Fruit fly (Drosophila melanogaster) whole organism, embryonic: ENCODE measurements around the gene Syx8.

Experiments
- ATbp ChIP-seq: fragments of 200-800 bp; sonication (Bioruptor generic); optimal IDR thresholded peaks from 2 replicates; lab custom pipeline; 2017; ENCODE audit warnings: missing biosample characterization, mild to moderate bottlenecking, missing genetic modification characterization, missing genetic modification reagents
- Awh ChIP-seq: fragments of 200-800 bp; sonication (Bioruptor generic); IDR thresholded peaks from 2 replicates; pipeline ENCODE4, ENCODE4 v1.3.6; 2022; ENCODE audit warnings: missing biosample characterization, missing genetic modification characterization
- Blimp-1 ChIP-seq: fragments of 200-800 bp; sonication (Bioruptor generic); optimal IDR thresholded peaks from 3 replicates; lab custom pipeline; 2018; ENCODE audit warnings: missing biosample characterization, missing genetic modification characterization, mild to moderate bottlenecking, moderate library complexity, missing genetic modification reagents
- CG10147 ChIP-seq: fragments of 200-800 bp; sonication (Bioruptor generic); optimal IDR thresholded peaks from 2 replicates; lab custom pipeline; 2019; ENCODE audit warnings: missing biosample characterization, mild to moderate bottlenecking, missing genetic modification characterization, moderate library complexity
- CG10321 ChIP-seq: fragments of 200-800 bp; sonication (Bioruptor generic); IDR thresholded peaks from 2 replicates; pipeline ENCODE4 v1.3.6; 2022; ENCODE audit warnings: missing biosample characterization, missing genetic modification characterization
- CG11093 ChIP-seq: fragments of 200-800 bp; sonication (Bioruptor generic); IDR thresholded peaks from 3 replicates; pipeline ENCODE4 v1.3.6; 2022; ENCODE audit warnings: missing biosample characterization, missing genetic modification characterization
- CG12071 ChIP-seq: fragments of 200-800 bp; sonication (Bioruptor generic); optimal IDR thresholded peaks from 3 replicates; lab custom pipeline; 2018; ENCODE audit warnings: missing biosample characterization, mild to moderate bottlenecking, missing genetic modification characterization
- CG12769 ChIP-seq: fragments of 200-800 bp; sonication (Bioruptor generic); optimal IDR thresholded peaks from 2 replicates; lab custom pipeline; 2019; ENCODE audit warnings: missing biosample characterization, mild to moderate bottlenecking, missing genetic modification characterization, moderate library complexity
- CG14965 ChIP-seq: fragments of 200-800 bp; sonication (Bioruptor generic); optimal IDR thresholded peaks from 2 replicates; lab custom pipeline; 2016; ENCODE audit warnings: missing biosample characterization, missing genetic modification characterization, borderline replicate concordance
- CG18619 ChIP-seq: fragments of 200-800 bp; sonication (Bioruptor generic); optimal IDR thresholded peaks from 3 replicates; lab custom pipeline; 2017; ENCODE audit warnings: missing biosample characterization, mild to moderate bottlenecking, missing genetic modification characterization
- CG2129 ChIP-seq: fragments of 200-800 bp; sonication (Bioruptor generic); IDR thresholded peaks from 2 replicates; pipeline ENCODE4 v1.3.6; 2022; ENCODE audit warnings: missing biosample characterization, missing genetic modification characterization; ENCODE audit not compliant: partially characterized antibody
- CG2712 ChIP-seq: fragments of 200-800 bp; optimal IDR thresholded peaks from 3 replicates; lab custom pipeline; 2019; ENCODE audit warnings: missing biosample characterization, mild to moderate bottlenecking, missing genetic modification characterization, moderate library complexity
- CG31441 ChIP-seq: fragments of 200-800 bp; sonication (Bioruptor generic); IDR thresholded peaks from 2 replicates; pipeline ENCODE4 v1.3.6; 2022; ENCODE audit warnings: missing biosample characterization, missing genetic modification characterization
- CG43689 ChIP-seq: fragments of 200-800 bp; sonication (Bioruptor generic); IDR thresholded peaks from 2 replicates; pipeline ENCODE4 v1.3.6; 2022; ENCODE audit warnings: missing biosample characterization, missing genetic modification characterization
- CG9215 ChIP-seq: fragments of 200-800 bp; sonication (Bioruptor generic); IDR thresholded peaks from 2 replicates; pipeline ENCODE4 v1.3.6; 2022; ENCODE audit warnings: missing biosample characterization, missing genetic modification characterization
- CG9437 ChIP-seq: fragments of 200-800 bp; sonication (Bioruptor generic); optimal IDR thresholded peaks from 2 replicates; lab custom pipeline; 2018; ENCODE audit warnings: missing biosample characterization, mild to moderate bottlenecking, missing genetic modification characterization
- CTCF ChIP-seq: fragments of 200-800 bp; sonication (Bioruptor generic); optimal IDR thresholded peaks from 2 replicates; lab custom pipeline; 2017; ENCODE audit warnings: missing biosample characterization, mild to moderate bottlenecking, missing genetic modification characterization, moderate library complexity
- Camta ChIP-seq: fragments of 200-800 bp; sonication (Bioruptor generic); optimal IDR thresholded peaks from 2 replicates; lab custom pipeline; 2016; ENCODE audit warnings: missing biosample characterization, missing genetic modification characterization
- Dad ChIP-seq: fragments of 200-800 bp; sonication (Bioruptor generic); optimal IDR thresholded peaks from 3 replicates; lab custom pipeline; 2016; ENCODE audit warnings: missing biosample characterization, missing genetic modification characterization
- Dfd ChIP-seq, 2 experiments: fragments of >200 bp; optimal IDR thresholded peaks; 2 replicates each; lab custom pipeline; 2017; ENCODE audit warnings: missing biosample characterization in 2 of 2, missing genetic modification characterization in 2 of 2
- Dll ChIP-seq: fragments of 200-800 bp; sonication (Bioruptor generic); IDR thresholded peaks from 4 replicates; pipeline ENCODE4 v1.3.6; 2022; ENCODE audit warnings: missing biosample characterization, missing genetic modification characterization; ENCODE audit not compliant: partially characterized antibody
- Dp ChIP-seq: fragments of 200-800 bp; sonication (Bioruptor generic); optimal IDR thresholded peaks from 2 replicates; lab custom pipeline; 2018; ENCODE audit warnings: missing biosample characterization, mild to moderate bottlenecking, missing genetic modification characterization, moderate library complexity
- E2f1 ChIP-seq: fragments of 200-800 bp; sonication (Bioruptor generic); IDR thresholded peaks from 2 replicates; pipeline ENCODE4 v1.3.6; 2022; ENCODE audit warnings: missing biosample characterization, missing genetic modification characterization
- Pdp1 ChIP-seq, 2 experiments: fragments of 200-800 bp; sonication (Bioruptor generic); optimal IDR thresholded peaks; 3 replicates each; lab custom pipeline; 2016; ENCODE audit warnings: missing biosample characterization in 2 of 2, missing genetic modification characterization in 2 of 2, mild to moderate bottlenecking in 1 of 2, moderate library complexity in 1 of 2
- amos ChIP-seq: fragments of 200-800 bp; sonication (Bioruptor generic); IDR thresholded peaks from 2 replicates; pipeline ENCODE4 v1.3.6; 2022; ENCODE audit warnings: missing biosample characterization, missing genetic modification characterization; ENCODE audit not compliant: partially characterized antibody
- bcd ChIP-seq: fragments of 200-800 bp; sonication (Bioruptor generic); optimal IDR thresholded peaks from 2 replicates; lab custom pipeline; 2017; ENCODE audit warnings: missing biosample characterization, mild to moderate bottlenecking, missing genetic modification characterization
- crc ChIP-seq: fragments of 200-800 bp; sonication (Bioruptor generic); optimal IDR thresholded peaks from 2 replicates; lab custom pipeline; 2016; ENCODE audit warnings: missing biosample characterization, missing genetic modification characterization
- crp ChIP-seq, 2 experiments: fragments of 200-800 bp; sonication (Bioruptor generic); optimal IDR thresholded peaks; 2 replicates in 1 of 2; 3 replicates in 1 of 2; lab custom pipeline; 2017; ENCODE audit warnings: missing biosample characterization in 2 of 2, missing genetic modification characterization in 2 of 2, mild to moderate bottlenecking in 1 of 2, moderate library complexity in 1 of 2
- da ChIP-seq: fragments of 200-800 bp; sonication (Bioruptor generic); optimal IDR thresholded peaks from 2 replicates; lab custom pipeline; 2016; ENCODE audit warnings: missing biosample characterization, missing genetic modification characterization
- disco-r ChIP-seq: fragments of 200-800 bp; sonication (Bioruptor generic); optimal IDR thresholded peaks from 2 replicates; lab custom pipeline; 2016; ENCODE audit warnings: missing biosample characterization, missing genetic modification characterization
- fru ChIP-seq: fragments of >200 bp; optimal IDR thresholded peaks from 2 replicates; lab custom pipeline; 2017
- jumu ChIP-seq: fragments of 200-800 bp; sonication (Bioruptor generic); optimal IDR thresholded peaks from 3 replicates; lab custom pipeline; 2016; ENCODE audit warnings: missing biosample characterization, missing genetic modification characterization
- lab ChIP-seq: fragments of 200-800 bp; sonication (Bioruptor generic); optimal IDR thresholded peaks from 3 replicates; lab custom pipeline; 2017; ENCODE audit warnings: missing biosample characterization, missing genetic modification characterization, mild to moderate bottlenecking, moderate library complexity, missing genetic modification reagents
- nau ChIP-seq: fragments of 200-800 bp; sonication (Bioruptor generic); optimal IDR thresholded peaks from 3 replicates; lab custom pipeline; 2017; ENCODE audit warnings: missing biosample characterization, mild to moderate bottlenecking, missing genetic modification characterization, missing genetic modification reagents
- oc ChIP-seq: fragments of 200-800 bp; sonication (Bioruptor generic); optimal IDR thresholded peaks from 2 replicates; lab custom pipeline; 2018; ENCODE audit warnings: missing biosample characterization, mild to moderate bottlenecking, missing genetic modification characterization, moderate library complexity
- org-1 ChIP-seq: fragments of 200-800 bp; sonication (Bioruptor generic); optimal IDR thresholded peaks from 2 replicates; lab custom pipeline; 2017; ENCODE audit warnings: missing biosample characterization, missing genetic modification characterization
- p53 ChIP-seq: fragments of 200-800 bp; sonication (Bioruptor generic); optimal IDR thresholded peaks from 2 replicates; lab custom pipeline; 2016; ENCODE audit warnings: missing biosample characterization, missing genetic modification characterization
- ro ChIP-seq: fragments of 200-800 bp; sonication (Bioruptor generic); IDR thresholded peaks from 2 replicates; pipeline ENCODE4 v1.3.6; 2022; ENCODE audit warnings: missing biosample characterization, missing genetic modification characterization
- sd ChIP-seq: fragments of 200-800 bp; sonication (Bioruptor generic); optimal IDR thresholded peaks from 3 replicates; lab custom pipeline; 2018; ENCODE audit warnings: missing biosample characterization, mild to moderate bottlenecking, missing genetic modification characterization, moderate library complexity
- slou ChIP-seq: fragments of 200-800 bp; sonication (Bioruptor generic); optimal IDR thresholded peaks from 3 replicates; lab custom pipeline; 2016; ENCODE audit warnings: missing biosample characterization, missing genetic modification characterization
- so ChIP-seq: fragments of 200-800 bp; sonication (Bioruptor generic); IDR thresholded peaks from 3 replicates; pipeline ENCODE4 v1.3.6; 2022; ENCODE audit warnings: missing biosample characterization, missing genetic modification characterization
- tll ChIP-seq, 2 experiments: fragments of 200-800 bp in 1 of 2; fragments of >200 bp in 1 of 2; sonication (Bioruptor generic) in 1 of 2; optimal IDR thresholded peaks; 2 replicates each; lab custom pipeline; 2017 to 2019; ENCODE audit warnings: missing biosample characterization in 2 of 2, missing genetic modification characterization in 2 of 2, mild to moderate bottlenecking in 1 of 2, moderate library complexity in 1 of 2
- wor ChIP-seq: fragments of 200-800 bp; sonication (Bioruptor generic); IDR thresholded peaks from 2 replicates; pipeline ENCODE4 v1.3.6; 2022; ENCODE audit warnings: missing biosample characterization, missing genetic modification characterization
- zfh2 ChIP-seq: fragments of 200-800 bp; sonication (Bioruptor generic); optimal IDR thresholded peaks from 2 replicates; lab custom pipeline; 2016; ENCODE audit warnings: missing biosample characterization, missing genetic modification characterization

The Syx8 gene

dm6 chr3L:16563361-16563760 is 23.5 kb downstream of the Syx8 start (continued):
- TF ChIP-seq crc, result no peak
- no peak for TF ChIP-seq E2f1
- no peak for TF ChIP-seq Dad
- no peak for TF ChIP-seq CG10321
- no peak for TF ChIP-seq nau (GFP tag; lab: Kevin White, UChicago)
- no peak for TF ChIP-seq CG9215 (GFP tag; lab: Robert Waterston, UW)
- TF ChIP-seq crp (GFP tag; optimal IDR thresholded peaks at IDR 0.05; lab: Kevin White, UChicago), result no peak
- TF ChIP-seq tll (GFP tag; optimal IDR thresholded peaks at IDR 0.05; lab: Kevin White, UChicago), result no peak
- TF ChIP-seq CG18619, result no peak
- TF ChIP-seq Camta (GFP tag; lab: Kevin White, UChicago), result no peak
- TF ChIP-seq disco-r (GFP tag; lab: Kevin White, UChicago), result no peak
- TF ChIP-seq CG12071 (GFP tag; lab: Kevin White, UChicago), result no peak
- no peak for TF ChIP-seq wor
- no peak for TF ChIP-seq fru (lab: Kevin White, UChicago)
- no peak for TF ChIP-seq CG43689 (GFP tag; lab: Robert Waterston, UW)
- no peak for TF ChIP-seq lab (GFP tag; lab: Kevin White, UChicago)
- TF ChIP-seq Dfd (GFP tag; optimal IDR thresholded peaks at IDR 0.05; lab: Kevin White, UChicago), result no peak
- no peak for TF ChIP-seq zfh2
- TF ChIP-seq CG2712 (tag; lab: Kevin White, UChicago), result no peak
- TF ChIP-seq so (GFP tag; lab: Robert Waterston, UW), result no peak
- peak; percentile 95 for TF ChIP-seq CTCF (GFP tag; lab: Kevin White, UChicago)
- TF ChIP-seq CG10147 (GFP tag; lab: Kevin White, UChicago), result no peak
- no peak for TF ChIP-seq jumu

- TF ChIP-seq CG11093 (GFP tag; lab: Robert Waterston, UW) (no peak), amos (GFP tag; lab: Robert Waterston, UW) (no peak), slou (GFP tag; lab: Kevin White, UChicago) (no peak), CG14965 (GFP tag; lab: Kevin White, UChicago) (no peak), ro (GFP tag; lab: Robert Waterston, UW) (no peak), org-1 (GFP tag; lab: Kevin White, UChicago) (no peak), CG2129 (GFP tag; lab: Robert Waterston, UW) (no peak), bcd (GFP tag; lab: Kevin White, UChicago) (no peak), Awh (GFP tag; lab: Robert Waterston, UW) (no peak), ATbp (GFP tag; lab: Kevin White, UChicago) (no peak), CG9437 (no peak), Pdp1 (GFP tag; optimal IDR thresholded peaks at IDR 0.05; lab: Kevin White, UChicago) (no peak), p53 (GFP tag; lab: Kevin White, UChicago) (no peak), da (GFP tag; lab: Kevin White, UChicago) (no peak), Dp (no peak)
Measured at dm6 chr3L:16556523-16556922, 30.3 kb downstream of the Syx8 start, which contains the start of gene CG4229. TSS of gene CG4229 (plus strand) at chr3L:16556823.

DNA sequence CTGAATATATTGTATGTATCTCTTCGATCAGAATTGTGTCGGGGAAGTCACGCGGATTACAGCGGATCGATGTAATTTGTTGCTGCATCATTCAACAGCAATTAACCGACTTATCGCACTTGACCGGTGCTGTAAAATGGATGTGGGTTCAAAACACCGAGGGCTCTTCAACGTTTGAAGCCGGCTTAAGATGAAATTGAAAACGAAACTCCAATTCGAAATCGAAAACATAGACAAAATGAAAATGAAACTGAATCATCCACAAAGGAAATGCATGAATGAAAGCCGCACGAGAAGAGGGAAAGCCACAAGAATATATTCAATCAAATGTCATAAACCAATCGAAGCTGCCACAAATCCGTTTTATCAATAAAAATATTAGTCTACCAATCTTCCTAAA is 40.7 kb downstream of the Syx8 start:
- TF ChIP-seq oc (tag; lab: Kevin White, UChicago) (peak; percentile 0), CG31441 (no peak), CG12769 (no peak), Blimp-1 (peak; percentile 93), sd (tag; lab: Kevin White, UChicago) (no peak), Dll (GFP tag; lab: Robert Waterston, UW) (no peak)
